Worm (Caenorhabditis elegans) whole organism, L1 larva: ENCODE data around the gene T21B4.3.

Experiments used
- isw-1 ChIP-seq: fragments of 200-800 bp; sonication (Bioruptor generic); IDR thresholded peaks from 2 replicates; pipeline ENCODE4 v1.3.6; 2022; ENCODE audit warnings: missing genetic modification characterization, missing compliant biosample characterization
- lin-39 ChIP-seq: fragments of 150-350 bp; optimal IDR thresholded peaks from 2 replicates; lab custom pipeline; 2014; ENCODE audit warnings: missing biosample characterization, missing genetic modification reagents, missing genetic modification characterization
- ztf-11 ChIP-seq, 2 experiments: sonication (generic microtip); optimal IDR thresholded peaks; 2 replicates each; lab custom pipeline; 2016 to 2017; ENCODE audit warnings: missing genetic modification characterization in 2 of 2, missing biosample characterization in 1 of 2, missing compliant biosample characterization in 1 of 2

ce11 chrII:12511866-12512265, 15.0 kb upstream of the T21B4.3 start, which contains the start of gene srh-73:
- TF ChIP-seq isw-1 (GFP tag; lab: Robert Waterston, UW) (no peak), ztf-11 (tag; optimal IDR thresholded peaks at IDR 0.05; lab: Kevin White, UChicago) (no peak), lin-39 (tag; lab: Kevin White, UChicago) (no peak)
